Worm (Caenorhabditis elegans) whole organism, late embryonic: ENCODE measurements around the gene F29G9.1.

Experiments used
- C38D4.7 ChIP-seq: fragments of 200-800 bp; sonication (Bioruptor generic); optimal IDR thresholded peaks from 2 replicates; lab custom pipeline; 2018; ENCODE audit warnings: mild to moderate bottlenecking, missing genetic modification characterization, moderate library complexity, missing compliant biosample characterization
- F13H6.1 ChIP-seq: sonication (generic microtip); optimal IDR thresholded peaks from 2 replicates; lab custom pipeline; 2016; ENCODE audit warnings: missing genetic modification characterization, missing compliant biosample characterization
- ahr-1 ChIP-seq: sonication (generic microtip); optimal IDR thresholded peaks from 2 replicates; lab custom pipeline; 2016; ENCODE audit warnings: missing genetic modification characterization, missing compliant biosample characterization
- ama-1 ChIP-seq: fragments of 150-350 bp; optimal IDR thresholded peaks from 2 replicates; lab custom pipeline; 2014
- ceh-19 ChIP-seq: fragments of 200-800 bp; sonication (Bioruptor generic); optimal IDR thresholded peaks from 2 replicates; lab custom pipeline; 2018; ENCODE audit warnings: mild to moderate bottlenecking, missing genetic modification characterization, missing compliant biosample characterization
- ceh-48 ChIP-seq: sonication (generic microtip); optimal IDR thresholded peaks from 2 replicates; lab custom pipeline; 2016; ENCODE audit warnings: missing genetic modification characterization, inconsistent platforms, missing compliant biosample characterization
- dve-1 ChIP-seq: sonication (generic microtip); optimal IDR thresholded peaks from 2 replicates; lab custom pipeline; 2017; ENCODE audit warnings: antibody characterized with exemption, mild to moderate bottlenecking, missing genetic modification characterization, missing compliant biosample characterization
- fax-1 ChIP-seq: sonication (generic microtip); optimal IDR thresholded peaks from 2 replicates; lab custom pipeline; 2016; ENCODE audit warnings: missing genotype, missing genetic modification characterization, missing compliant biosample characterization
- madf-2 ChIP-seq: sonication (generic microtip); optimal IDR thresholded peaks from 2 replicates; lab custom pipeline; 2017; ENCODE audit warnings: missing genetic modification characterization, missing compliant biosample characterization
- mec-3 ChIP-seq: sonication (generic microtip); optimal IDR thresholded peaks from 2 replicates; lab custom pipeline; 2016; ENCODE audit warnings: borderline replicate concordance, missing genetic modification characterization, missing compliant biosample characterization
- pha-4 ChIP-seq: fragments of 150-350 bp; optimal IDR thresholded peaks from 2 replicates; lab custom pipeline; 2018; ENCODE audit warnings: missing biosample characterization, missing genetic modification reagents, missing genetic modification characterization
- pqm-1 ChIP-seq: sonication (generic microtip); optimal IDR thresholded peaks from 2 replicates; lab custom pipeline; 2016; ENCODE audit warnings: missing genetic modification characterization, missing compliant biosample characterization
- unc-3 ChIP-seq, 2 experiments: fragments of 200-800 bp in 1 of 2; sonication (Bioruptor generic) in 1 of 2; sonication (generic microtip) in 1 of 2; conservative IDR thresholded peaks in 1 of 2; optimal IDR thresholded peaks in 1 of 2; 2 replicates each; pipeline versions ENCODE4 v1.3.6 to Lab custom; 2016 to 2022; ENCODE audit warnings: missing compliant biosample characterization in 2 of 2, missing genetic modification characterization in 2 of 2, missing genetic modification reagents in 1 of 2
- unc-86 ChIP-seq: sonication (generic microtip); optimal IDR thresholded peaks from 2 replicates; lab custom pipeline; 2016; ENCODE audit warnings: missing genetic modification characterization, missing compliant biosample characterization

DNA sequence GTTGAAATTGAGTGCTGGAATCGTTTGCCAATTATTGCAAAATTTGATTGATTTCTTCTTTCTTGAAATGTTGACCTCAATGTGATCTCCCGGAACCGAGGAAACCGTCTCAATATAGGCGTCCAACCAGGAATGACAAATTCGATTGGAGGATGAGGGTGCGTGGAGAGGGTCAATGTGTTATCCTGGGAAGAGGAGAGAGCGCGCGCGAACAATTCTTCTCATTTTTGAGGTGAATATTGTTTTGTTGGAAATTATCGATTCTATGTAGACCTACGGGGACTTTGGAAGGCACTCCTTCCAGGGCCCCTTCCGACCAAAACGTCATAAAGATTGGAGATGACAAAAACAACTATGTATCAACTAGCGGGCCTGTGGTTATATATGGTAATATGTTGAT lies 2.4 kb upstream of the F29G9.1 start:
- TF ChIP-seq pha-4 = no peak
- no peak for TF ChIP-seq C38D4.7 (GFP tag; lab: Kevin White, UChicago)
- no peak for TF ChIP-seq unc-3 (GFP tag; conservative IDR thresholded peaks at IDR 0.05; lab: Robert Waterston, UW)
- no peak for TF ChIP-seq unc-3 (tag; optimal IDR thresholded peaks at IDR 0.05; lab: Kevin White, UChicago)
- TF ChIP-seq dve-1 (tag; lab: Kevin White, UChicago) = no peak
- no peak for TF ChIP-seq madf-2 (tag; lab: Kevin White, UChicago)
- TF ChIP-seq F13H6.1 = no peak
- no peak for TF ChIP-seq ahr-1
- TF ChIP-seq pqm-1 = no peak
- no peak for TF ChIP-seq fax-1 (tag; lab: Kevin White, UChicago)
- TF ChIP-seq unc-86 (tag; lab: Kevin White, UChicago) = no peak
- TF ChIP-seq ama-1 = no peak
- TF ChIP-seq ceh-48 (tag; lab: Kevin White, UChicago) = no peak
- no peak for TF ChIP-seq ceh-19 (GFP tag; lab: Kevin White, UChicago)
- no peak for TF ChIP-seq mec-3
